Worm (Caenorhabditis elegans): ENCODE measurements around the gene ges-1.

Gene ges-1

DNA sequence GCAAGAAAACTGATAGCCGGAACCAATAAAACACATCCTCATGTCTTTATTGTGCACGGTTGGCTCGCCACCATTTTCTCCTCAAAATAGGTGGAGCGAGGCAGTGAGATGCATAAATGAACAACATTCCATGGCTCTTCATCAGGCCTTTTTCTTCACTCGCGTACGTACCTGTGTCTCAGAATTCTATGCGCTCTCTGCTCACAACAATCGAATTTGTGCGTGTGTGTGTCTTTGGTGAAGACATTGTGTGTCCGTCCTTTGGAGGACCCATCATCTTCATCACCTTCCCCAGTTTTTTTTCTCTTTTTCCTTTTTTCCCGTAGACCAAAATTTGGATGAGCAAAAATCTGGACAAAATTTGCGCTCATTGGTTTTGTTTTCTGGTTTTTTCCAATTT is 9.7 kb downstream of the ges-1 start (continued):
- no peak for TF ChIP-seq lag-1 (GFP tag; IDR thresholded peaks at IDR 0.05)
- TF ChIP-seq C06A6.2 (GFP tag; conservative IDR thresholded peaks at IDR 0.05), result no peak

DNA sequence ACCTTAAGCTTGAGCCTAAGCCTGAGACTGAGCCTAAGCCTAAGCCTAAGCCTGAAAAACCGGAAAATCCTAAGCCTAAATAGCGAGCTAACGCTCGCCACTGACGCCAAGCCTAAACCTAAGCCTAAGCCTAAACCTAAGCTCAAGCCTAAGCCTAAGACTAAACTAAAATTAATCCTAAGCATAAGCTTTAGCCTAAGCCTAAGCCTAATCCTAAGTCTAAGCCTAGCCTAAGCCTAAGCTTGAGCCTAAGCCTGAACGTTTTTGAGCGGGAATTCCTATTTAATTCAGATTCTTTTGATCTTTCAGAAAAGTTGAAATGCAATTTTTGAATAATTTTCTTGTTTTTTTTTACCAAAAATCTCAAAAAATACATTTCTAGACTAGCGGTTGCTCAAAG is 15.8 kb downstream of the ges-1 start:
- TF ChIP-seq Y53G8AR.9 (GFP tag; conservative IDR thresholded peaks at IDR 0.05), result no peak
- no peak for TF ChIP-seq dpff-1 (tag; optimal IDR thresholded peaks at IDR 0.05)
- no peak for TF ChIP-seq F22D6.2 (tag; optimal IDR thresholded peaks at IDR 0.05)
- no peak for TF ChIP-seq dpl-1 (GFP tag; optimal IDR thresholded peaks at IDR 0.05)
- TF ChIP-seq B0019.2 (GFP tag; conservative IDR thresholded peaks at IDR 0.05), result no peak
- no peak for TF ChIP-seq ztf-22 (GFP tag; optimal IDR thresholded peaks at IDR 0.05)

- TF ChIP-seq egl-44 (GFP tag; IDR thresholded peaks at IDR 0.05) (no peak), nfya-1 (tag; optimal IDR thresholded peaks at IDR 0.05; ENCODE audit: borderline replicate concordance, insufficient read depth) (no peak), nhr-80 (tag; optimal IDR thresholded peaks at IDR 0.05) (peak; percentile 78), nhr-179 (tag; optimal IDR thresholded peaks at IDR 0.05) (no peak), ZK185.1 (tag; optimal IDR thresholded peaks at IDR 0.05; ENCODE audit: poor library complexity, severe bottlenecking) (no peak), Y56A3A.18 (GFP tag; IDR thresholded peaks at IDR 0.05) (no peak)
Observed at ce11 chrV:1414615-1415433, 17.1 kb downstream of the ges-1 start.

ce11 chrV:1411459-1411858 is 20.5 kb downstream of the ges-1 start, which contains the start of gene snt-5:
Gene snt-5 (minus strand): TSS chrV:1411559.
- TF ChIP-seq unc-62 (GFP tag; optimal IDR thresholded peaks at IDR 0.05) (no peak), zim-3 (tag; optimal IDR thresholded peaks at IDR 0.05) (no peak), dox-1 (GFP tag; IDR thresholded peaks at IDR 0.05) (no peak), tbp1 (GFP tag; optimal IDR thresholded peaks at IDR 0.05) (no peak), ceh-91 (GFP tag; IDR thresholded peaks at IDR 0.05) (no peak), somi-1 (GFP tag; optimal IDR thresholded peaks at IDR 0.05) (no peak), lsl-1 (GFP tag; optimal IDR thresholded peaks at IDR 0.05) (no peak), gei-17 (GFP tag; optimal IDR thresholded peaks at IDR 0.05) (no peak), nhr-80 (tag; optimal IDR thresholded peaks at IDR 0.05) (no peak), zfh-2 (GFP tag; conservative IDR thresholded peaks at IDR 0.05) (no peak), aptf-2 (GFP tag; conservative IDR thresholded peaks at IDR 0.05) (no peak), nhr-27 (tag; optimal IDR thresholded peaks at IDR 0.05) (no peak)

DNA sequence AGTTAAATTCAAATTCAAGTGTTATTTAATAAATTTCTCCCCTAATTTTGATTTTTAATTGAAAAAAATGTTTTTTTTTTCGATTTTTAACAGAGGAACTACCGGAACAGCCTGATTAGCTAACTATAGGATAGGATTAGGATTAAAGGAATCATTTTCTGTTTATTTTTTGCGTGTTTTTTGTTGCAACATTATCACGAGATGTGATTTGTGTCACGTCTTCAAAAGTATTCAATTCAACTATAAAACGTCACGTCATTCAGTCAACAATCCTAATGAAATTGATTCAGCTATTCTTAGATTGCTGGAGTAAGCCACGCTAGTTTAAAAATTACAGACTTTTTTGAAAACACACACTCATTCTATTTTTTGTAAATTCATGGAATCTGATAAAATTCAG is 21.2 kb downstream of the ges-1 start:
- TF ChIP-seq lsy-27 (tag; optimal IDR thresholded peaks at IDR 0.05; ENCODE audit: borderline replicate concordance, insufficient read depth), result no peak
- TF ChIP-seq ceh-79 (tag; optimal IDR thresholded peaks at IDR 0.05), result no peak
- TF ChIP-seq nhr-90 (tag; optimal IDR thresholded peaks at IDR 0.05), result no peak
- TF ChIP-seq ztf-18 (tag; optimal IDR thresholded peaks at IDR 0.05), result no peak
- no peak for TF ChIP-seq nfya-1 (tag; optimal IDR thresholded peaks at IDR 0.05; ENCODE audit: borderline replicate concordance, insufficient read depth)
- no peak for TF ChIP-seq F57C9.4 (tag; optimal IDR thresholded peaks at IDR 0.05)
- no peak for TF ChIP-seq hmg-1.2 (GFP tag; IDR thresholded peaks at IDR 0.05)
- no peak for TF ChIP-seq repo-1 (tag; optimal IDR thresholded peaks at IDR 0.05)
- TF ChIP-seq D2030.7 (GFP tag; IDR thresholded peaks at IDR 0.05), result no peak
- no peak for TF ChIP-seq ztf-26 (tag; optimal IDR thresholded peaks at IDR 0.05)
- TF ChIP-seq mxl-1 (tag; optimal IDR thresholded peaks at IDR 0.05), result no peak
- no peak for TF ChIP-seq nhr-179 (tag; optimal IDR thresholded peaks at IDR 0.05)
- TF ChIP-seq cebp-2 (GFP tag; IDR thresholded peaks at IDR 0.05), result no peak
- no peak for TF ChIP-seq dpff-1 (tag; optimal IDR thresholded peaks at IDR 0.05)
- no peak for TF ChIP-seq lir-1 (GFP tag; conservative IDR thresholded peaks at IDR 0.05)
- TF ChIP-seq zfh-2 (GFP tag; conservative IDR thresholded peaks at IDR 0.05), result no peak
- TF ChIP-seq lsl-1 (GFP tag; optimal IDR thresholded peaks at IDR 0.05), result no peak
